Worm (Caenorhabditis elegans): Measurements from ENCODE around the gene ifc-2.

ifc-2 gene

DNA sequence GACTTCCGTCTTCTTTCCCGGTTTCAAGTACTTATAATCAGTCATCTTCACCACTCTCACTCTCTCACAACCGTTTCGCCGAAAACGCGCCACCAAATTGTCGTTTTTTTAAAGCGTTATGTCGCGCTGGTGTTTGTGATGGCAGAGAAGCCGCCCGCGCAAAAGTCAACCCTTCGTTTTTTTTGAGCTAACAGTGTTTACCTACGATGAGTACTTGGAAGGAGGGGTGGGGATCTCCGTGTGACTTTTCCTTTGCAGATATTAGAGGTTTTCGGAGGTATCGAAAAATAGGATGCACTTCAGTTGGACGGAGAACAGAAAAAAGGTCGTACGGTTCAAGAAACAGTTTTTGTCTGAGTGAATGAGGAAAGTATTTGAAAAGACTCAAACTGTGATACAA is 37.0 kb downstream of the ifc-2 start:
- TF ChIP-seq elt-1 (tag; optimal IDR thresholded peaks at IDR 0.05; ENCODE audit: borderline replicate concordance, insufficient read depth) (no peak), nhr-28 (tag; optimal IDR thresholded peaks at IDR 0.05) (no peak), mls-2 (tag; optimal IDR thresholded peaks at IDR 0.05) (no peak), flh-1 (GFP tag; optimal IDR thresholded peaks at IDR 0.05) (no peak), elt-3 (tag; optimal IDR thresholded peaks at IDR 0.05) (no peak), blmp-1 (tag; optimal IDR thresholded peaks at IDR 0.05) (no peak), lin-13 (tag; optimal IDR thresholded peaks at IDR 0.05) (no peak), zip-8 (tag; optimal IDR thresholded peaks at IDR 0.05) (no peak), ceh-43 (GFP tag; optimal IDR thresholded peaks at IDR 0.05) (no peak), M03D4.4 (tag; optimal IDR thresholded peaks at IDR 0.05) (no peak), ceh-39 (tag; optimal IDR thresholded peaks at IDR 0.05) (no peak), hlh-1 (tag; optimal IDR thresholded peaks at IDR 0.05) (no peak), unc-62 (GFP tag; optimal IDR thresholded peaks at IDR 0.05) (no peak), lsy-2 (tag; optimal IDR thresholded peaks at IDR 0.05) (no peak)

DNA sequence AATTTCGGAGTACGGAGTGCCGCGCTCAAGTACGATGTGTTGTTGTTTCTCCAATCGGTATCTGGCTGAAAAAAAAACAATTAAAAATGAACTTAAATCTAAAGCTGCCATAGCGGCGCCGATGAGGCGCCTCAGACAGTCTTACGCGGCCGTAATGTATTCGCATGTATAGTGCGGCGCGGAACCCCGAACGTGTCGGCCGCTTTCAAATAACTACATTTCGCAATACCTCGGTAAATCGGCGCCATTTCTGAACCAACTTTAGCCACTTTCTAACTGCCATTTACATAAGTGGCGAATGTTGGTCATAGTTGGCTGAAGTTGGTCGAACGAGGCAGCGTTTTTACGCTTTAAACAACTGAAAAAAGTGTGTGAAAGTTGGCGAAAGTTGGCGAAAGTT is 41.9 kb downstream of the ifc-2 start:
- TF ChIP-seq blmp-1 (tag; optimal IDR thresholded peaks at IDR 0.05) (no peak), unc-39 (tag; optimal IDR thresholded peaks at IDR 0.05) (no peak), snpc-4 (tag; optimal IDR thresholded peaks at IDR 0.05) (no peak), lsy-2 (tag; optimal IDR thresholded peaks at IDR 0.05) (no peak), nhr-2 (tag; optimal IDR thresholded peaks at IDR 0.05) (no peak), ham-2 (GFP tag; optimal IDR thresholded peaks at IDR 0.05) (no peak), bed-3 (GFP tag; optimal IDR thresholded peaks at IDR 0.05) (no peak), elt-1 (tag; optimal IDR thresholded peaks at IDR 0.05; ENCODE audit: borderline replicate concordance, insufficient read depth) (no peak), mep-1 (tag; optimal IDR thresholded peaks at IDR 0.05) (no peak), drap-1 (GFP tag; optimal IDR thresholded peaks at IDR 0.05) (no peak), cnd-1 (tag; optimal IDR thresholded peaks at IDR 0.05) (no peak), hlh-1 (tag; optimal IDR thresholded peaks at IDR 0.05) (no peak), nhr-12 (tag; optimal IDR thresholded peaks at IDR 0.05) (no peak), nhr-76 (tag; optimal IDR thresholded peaks at IDR 0.05) (no peak), ceh-39 (tag; optimal IDR thresholded peaks at IDR 0.05) (no peak), elt-3 (tag; optimal IDR thresholded peaks at IDR 0.05) (no peak)

ce11 chrX:609553-609952 is 45.2 kb downstream of the ifc-2 start:
- no peak for TF ChIP-seq lsy-2 (tag; optimal IDR thresholded peaks at IDR 0.05)
- TF ChIP-seq ceh-39 (tag; optimal IDR thresholded peaks at IDR 0.05) = no peak

DNA sequence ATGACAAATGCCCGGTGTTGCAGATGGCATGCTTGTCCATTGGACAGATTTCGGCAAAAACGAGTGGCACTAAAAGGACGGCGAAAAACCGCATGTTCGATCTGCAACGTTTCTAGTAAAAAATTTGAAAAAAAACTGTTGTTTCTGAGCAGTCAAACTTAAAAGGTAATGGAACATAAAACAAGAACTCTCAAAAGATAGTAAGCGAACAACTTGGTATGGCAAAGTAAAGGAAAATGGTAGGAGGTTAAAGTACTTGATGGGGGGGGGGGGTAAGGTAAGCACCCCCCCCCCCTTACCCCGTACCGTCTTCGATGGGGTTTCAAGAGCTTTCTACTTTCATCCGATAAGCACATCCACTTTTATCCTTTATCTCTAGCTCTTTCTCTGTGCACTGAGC is 46.3 kb downstream of the ifc-2 start, which contains the start of gene F13C5.5:
Gene F13C5.5 (minus strand): TSS at position 101 of the 400 bp plus-strand sequence.
- TF ChIP-seq nhr-237 (tag; optimal IDR thresholded peaks at IDR 0.05) = no peak
- no peak for TF ChIP-seq zip-8 (tag; optimal IDR thresholded peaks at IDR 0.05)
- no peak for TF ChIP-seq nhr-2 (tag; optimal IDR thresholded peaks at IDR 0.05)
- TF ChIP-seq elt-1 (tag; optimal IDR thresholded peaks at IDR 0.05; ENCODE audit: borderline replicate concordance, insufficient read depth) = no peak
- no peak for TF ChIP-seq snpc-4 (tag; optimal IDR thresholded peaks at IDR 0.05)
- TF ChIP-seq hlh-1 (tag; optimal IDR thresholded peaks at IDR 0.05) = no peak
- TF ChIP-seq mls-2 (tag; optimal IDR thresholded peaks at IDR 0.05) = no peak
- no peak for TF ChIP-seq mab-5 (tag; optimal IDR thresholded peaks at IDR 0.05)
- no peak for TF ChIP-seq sptf-1 (tag; optimal IDR thresholded peaks at IDR 0.05)
- no peak for TF ChIP-seq ham-2 (GFP tag; optimal IDR thresholded peaks at IDR 0.05)
- no peak for TF ChIP-seq M03D4.4 (tag; optimal IDR thresholded peaks at IDR 0.05)
- TF ChIP-seq ces-1 (GFP tag; optimal IDR thresholded peaks at IDR 0.05) = no peak
- TF ChIP-seq elt-3 (tag; optimal IDR thresholded peaks at IDR 0.05) = no peak
- TF ChIP-seq ceh-43 (GFP tag; optimal IDR thresholded peaks at IDR 0.05) = no peak
- no peak for TF ChIP-seq unc-62 (GFP tag; optimal IDR thresholded peaks at IDR 0.05)
- TF ChIP-seq sem-2 (GFP tag; optimal IDR thresholded peaks at IDR 0.05) = no peak
- no peak for TF ChIP-seq lsy-2 (tag; optimal IDR thresholded peaks at IDR 0.05)
- no peak for TF ChIP-seq tbx-8 (GFP tag; optimal IDR thresholded peaks at IDR 0.05)
- TF ChIP-seq blmp-1 (tag; optimal IDR thresholded peaks at IDR 0.05) = no peak
- no peak for TF ChIP-seq ztf-11 (tag; optimal IDR thresholded peaks at IDR 0.05)

DNA sequence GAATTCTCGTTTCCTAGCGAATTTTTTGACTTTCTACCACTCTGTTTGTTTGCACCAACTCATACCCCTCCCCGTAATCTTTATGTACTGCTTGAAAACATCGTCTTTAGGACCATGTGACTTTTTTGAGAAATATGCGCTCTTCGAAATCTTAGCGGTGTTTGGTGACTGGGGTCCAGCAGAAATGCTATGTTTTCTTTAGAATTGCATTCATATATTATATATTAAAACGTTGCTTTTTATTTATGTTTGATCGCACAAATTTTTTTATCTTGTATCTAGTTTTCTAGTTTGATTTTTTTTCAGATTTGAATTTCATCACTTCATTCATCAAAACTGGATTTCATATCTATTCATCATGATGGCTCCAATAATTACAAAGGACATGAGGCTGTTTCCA is 52.8 kb downstream of the ifc-2 start, which contains the start of gene F13C5.1:
Gene F13C5.1 (plus strand): TSS at position 301 of the 400 bp plus-strand sequence.
- no peak for TF ChIP-seq nhr-28 (tag; optimal IDR thresholded peaks at IDR 0.05)
- TF ChIP-seq lin-13 (tag; optimal IDR thresholded peaks at IDR 0.05) = no peak
- no peak for TF ChIP-seq lsy-2 (tag; optimal IDR thresholded peaks at IDR 0.05)
- no peak for TF ChIP-seq snpc-4 (tag; optimal IDR thresholded peaks at IDR 0.05)
- TF ChIP-seq ztf-11 (tag; optimal IDR thresholded peaks at IDR 0.05) = no peak
- TF ChIP-seq bed-3 (GFP tag; optimal IDR thresholded peaks at IDR 0.05) = no peak
- TF ChIP-seq elt-3 (tag; optimal IDR thresholded peaks at IDR 0.05) = no peak
- no peak for TF ChIP-seq ceh-43 (GFP tag; optimal IDR thresholded peaks at IDR 0.05)
- no peak for TF ChIP-seq ham-2 (GFP tag; optimal IDR thresholded peaks at IDR 0.05)
- TF ChIP-seq sptf-1 (tag; optimal IDR thresholded peaks at IDR 0.05) = no peak
